Fruit fly (Drosophila melanogaster) whole organism, pupa: Measurements from ENCODE around the gene fit.

Experiments
- CG13204 ChIP-seq: fragments of 200-800 bp; sonication (Bioruptor generic); optimal IDR thresholded peaks from 2 replicates; lab custom pipeline; 2018; ENCODE audit warnings: missing biosample characterization, mild to moderate bottlenecking, missing genetic modification characterization, moderate library complexity
- CG14655 ChIP-seq: fragments of 200-800 bp; sonication (Bioruptor generic); optimal IDR thresholded peaks from 3 replicates; lab custom pipeline; 2017; ENCODE audit warnings: mild to moderate bottlenecking, missing biosample characterization, missing genetic modification reagents, missing genetic modification characterization
- CG17806 ChIP-seq: fragments of 200-800 bp; sonication (Bioruptor generic); optimal IDR thresholded peaks from 2 replicates; lab custom pipeline; 2018; ENCODE audit warnings: missing biosample characterization, mild to moderate bottlenecking, missing genetic modification characterization, moderate library complexity
- CG32121 ChIP-seq: fragments of 200-800 bp; sonication (Bioruptor generic); IDR thresholded peaks from 2 replicates; pipeline ENCODE4 v1.3.6; 2022; ENCODE audit warnings: missing biosample characterization, missing genetic modification characterization
- CG4496 ChIP-seq: fragments of 200-800 bp; sonication (Bioruptor generic); IDR thresholded peaks from 3 replicates; pipeline ENCODE4 v1.3.6; 2022; ENCODE audit warnings: missing biosample characterization, missing genetic modification characterization
- CG8159 ChIP-seq: fragments of 200-800 bp; sonication (Bioruptor generic); optimal IDR thresholded peaks from 3 replicates; lab custom pipeline; 2018; ENCODE audit warnings: missing biosample characterization, mild to moderate bottlenecking, missing genetic modification characterization, moderate library complexity
- CG8301 ChIP-seq: fragments of 200-800 bp; sonication (Bioruptor generic); optimal IDR thresholded peaks from 2 replicates; lab custom pipeline; 2018; ENCODE audit warnings: missing biosample characterization, mild to moderate bottlenecking, missing genetic modification characterization
- CG9948 ChIP-seq: fragments of 200-800 bp; sonication (Bioruptor generic); optimal IDR thresholded peaks from 2 replicates; lab custom pipeline; 2018; ENCODE audit warnings: missing biosample characterization, mild to moderate bottlenecking, missing genetic modification characterization, moderate library complexity
- D1 ChIP-seq: fragments of 200-800 bp; sonication (Bioruptor generic); optimal IDR thresholded peaks from 2 replicates; lab custom pipeline; 2018; ENCODE audit warnings: missing biosample characterization, mild to moderate bottlenecking, missing genetic modification characterization, moderate library complexity
- EcR ChIP-seq: fragments of 200-800 bp; sonication (Bioruptor generic); optimal IDR thresholded peaks from 3 replicates; lab custom pipeline; 2019; ENCODE audit warnings: missing biosample characterization, missing genetic modification characterization, mild to moderate bottlenecking, moderate library complexity, missing genetic modification reagents
- Ets98B ChIP-seq: fragments of 200-800 bp; sonication (Bioruptor generic); IDR thresholded peaks from 2 replicates; pipeline ENCODE4 v1.3.6; 2022; ENCODE audit warnings: missing biosample characterization, missing genetic modification characterization
- Pif1B ChIP-seq: fragments of 200-800 bp; sonication (Bioruptor generic); optimal IDR thresholded peaks from 3 replicates; lab custom pipeline; 2016; ENCODE audit warnings: missing biosample characterization, missing genetic modification characterization
- fd96Ca ChIP-seq: fragments of 200-800 bp; sonication (Bioruptor generic); IDR thresholded peaks from 3 replicates; pipeline ENCODE4 v1.3.6; 2022; ENCODE audit warnings: missing biosample characterization, missing genetic modification characterization
- gl ChIP-seq: fragments of 200-800 bp; sonication (Bioruptor generic); optimal IDR thresholded peaks from 2 replicates; lab custom pipeline; 2018; ENCODE audit warnings: missing biosample characterization, mild to moderate bottlenecking, missing genetic modification characterization

dm6 chr3R:21862868-21863267, 21.4 kb downstream of the fit start:
- TF ChIP-seq EcR (GFP tag; lab: Kevin White, UChicago) (no peak), CG8159 (tag; lab: Kevin White, UChicago) (no peak), CG8301 (tag; lab: Kevin White, UChicago) (no peak), CG9948 (tag; lab: Kevin White, UChicago) (no peak), fd96Ca (no peak), Pif1B (GFP tag; lab: Kevin White, UChicago) (no peak), gl (tag; lab: Kevin White, UChicago) (no peak), CG13204 (GFP tag; lab: Kevin White, UChicago) (no peak), CG4496 (GFP tag; lab: Robert Waterston, UW) (no peak), CG14655 (GFP tag; lab: Kevin White, UChicago) (peak; percentile 41), CG17806 (tag; lab: Kevin White, UChicago) (no peak), D1 (tag; lab: Kevin White, UChicago) (no peak), CG32121 (GFP tag; lab: Robert Waterston, UW) (no peak), Ets98B (GFP tag; lab: Robert Waterston, UW) (no peak)
